Worm (Caenorhabditis elegans) whole organism, L3 larva: ENCODE measurements around the gene D1086.3.

ENCODE experiments used
- ceh-28 ChIP-seq: fragments of 150-350 bp; optimal IDR thresholded peaks from 2 replicates; lab custom pipeline; 2014; ENCODE audit warnings: missing biosample characterization, missing genetic modification reagents, missing genetic modification characterization
- fkh-10 ChIP-seq: sonication (generic microtip); optimal IDR thresholded peaks from 2 replicates; lab custom pipeline; 2017; ENCODE audit warnings: missing biosample characterization, missing genetic modification reagents, missing genetic modification characterization
- lin-39 ChIP-seq: fragments of 150-350 bp; optimal IDR thresholded peaks from 2 replicates; lab custom pipeline; 2018; ENCODE audit warnings: missing biosample characterization, missing genetic modification reagents, missing genetic modification characterization
- nhr-12 ChIP-seq: fragments of 150-350 bp; optimal IDR thresholded peaks from 2 replicates; lab custom pipeline; 2014; ENCODE audit warnings: missing biosample characterization, missing genetic modification characterization
- pha-4 ChIP-seq: fragments of 150-350 bp; optimal IDR thresholded peaks from 2 replicates; lab custom pipeline; 2014; ENCODE audit warnings: missing biosample characterization, missing genetic modification reagents, missing genetic modification characterization
- unc-39 ChIP-seq: sonication (generic microtip); optimal IDR thresholded peaks from 4 replicates; lab custom pipeline; 2017; ENCODE audit warnings: missing biosample characterization, missing genetic modification characterization
- zag-1 ChIP-seq: fragments of 150-350 bp; optimal IDR thresholded peaks from 2 replicates; lab custom pipeline; 2014; ENCODE audit warnings: missing biosample characterization, missing genetic modification characterization

- TF ChIP-seq zag-1 (no peak), unc-39 (tag; lab: Kevin White, UChicago) (no peak), ceh-28 (tag; lab: Kevin White, UChicago) (no peak), fkh-10 (GFP tag; lab: Kevin White, UChicago) (no peak), nhr-12 (no peak), pha-4 (peak; percentile 10), lin-39 (tag; lab: Kevin White, UChicago) (no peak)
These were observed 42.3 kb downstream of the D1086.3 start for ce11 chrV:14134757-14135441.
